Fruit fly (Drosophila melanogaster) Kc167 (cell line): ENCODE measurements around the gene Zaf1.

Source experiments
- Myc ChIP-seq: fragments of >200 bp; optimal IDR thresholded peaks from 2 replicates; lab custom pipeline; 2017; ENCODE audit warnings: missing external identifiers
- Sin3A ChIP-seq: fragments of >200 bp; optimal IDR thresholded peaks from 2 replicates; lab custom pipeline; 2018; ENCODE audit warnings: missing external identifiers
- h ChIP-seq: fragments of >200 bp; optimal IDR thresholded peaks from 3 replicates; lab custom pipeline; 2018; ENCODE audit warnings: missing external identifiers
- insv ChIP-seq: fragments of >200 bp; optimal IDR thresholded peaks from 3 replicates; lab custom pipeline; 2018; ENCODE audit warnings: missing external identifiers
- psq ChIP-seq: fragments of >200 bp; optimal IDR thresholded peaks from 2 replicates; lab custom pipeline; 2017; ENCODE audit warnings: missing external identifiers
- ttk ChIP-seq: sonication (Bioruptor generic); optimal IDR thresholded peaks from 2 replicates; lab custom pipeline; 2017; ENCODE audit warnings: missing external identifiers

Gene Zaf1

DNA sequence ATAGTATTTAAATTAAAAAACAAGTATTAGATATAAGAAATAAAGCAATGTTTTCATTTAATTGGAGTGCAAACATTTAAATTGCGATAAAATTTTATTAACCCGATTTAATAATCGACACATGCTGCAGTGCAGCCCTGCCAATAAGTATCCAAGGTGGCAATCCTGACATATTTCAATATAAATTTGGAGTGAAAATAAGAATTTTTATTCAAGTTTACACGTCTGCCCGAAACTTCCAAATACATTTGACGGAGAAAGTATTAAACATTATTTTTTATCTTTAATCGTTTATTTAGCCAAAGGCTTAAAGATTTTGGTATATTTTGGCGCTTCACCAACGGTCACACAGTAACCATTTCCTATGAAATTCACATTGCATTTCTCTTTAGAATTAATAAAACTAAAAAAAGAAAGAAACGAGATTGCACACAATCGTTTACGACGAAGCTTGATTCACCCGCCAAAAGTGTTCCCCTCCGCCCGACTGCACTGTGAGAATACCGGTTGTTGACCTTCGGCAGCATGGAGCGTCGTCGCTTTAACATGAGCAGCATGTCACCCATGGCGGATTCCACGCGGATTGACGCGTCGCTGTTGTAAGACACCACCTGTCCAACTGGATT is 3.1 kb upstream of the Zaf1 start, which contains the start of gene CG14712:
Gene CG14712, plus strand, starts transcription at position 344 of the 626 bp plus-strand sequence.
- TF ChIP-seq Myc: no peak
- no peak for TF ChIP-seq psq (lab: Kevin White, UChicago)
- TF ChIP-seq Sin3A: no peak
- no peak for TF ChIP-seq h (lab: Kevin White, UChicago)
- TF ChIP-seq ttk: no peak
- no peak for TF ChIP-seq insv (lab: Kevin White, UChicago)

DNA sequence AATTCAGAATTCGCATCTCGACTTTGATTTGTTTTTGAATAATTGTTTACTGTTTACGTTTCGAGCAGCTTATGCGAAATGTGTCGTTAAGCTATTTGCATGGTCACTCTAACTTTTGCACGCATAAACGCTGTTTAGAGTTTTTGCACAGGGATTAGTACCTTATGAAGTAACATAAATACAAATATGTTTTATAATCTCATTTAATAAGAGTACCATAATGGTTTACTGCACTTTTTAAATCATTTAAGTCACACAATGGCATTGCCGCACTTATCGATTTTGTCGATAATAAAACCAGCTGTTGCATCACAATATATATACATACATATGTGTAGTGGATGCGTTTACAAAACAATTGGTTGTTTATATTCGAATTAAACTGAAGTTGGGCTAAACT is 1.1 kb upstream of the Zaf1 start, which contains the start of the genes CG6813 and CG18764:
Gene CG6813, minus strand, starts transcription at position 68 of the 400 bp plus-strand sequence.
Gene CG18764, plus strand, starts transcription at position 319 of the 400 bp plus-strand sequence.
- no peak for TF ChIP-seq Sin3A
- TF ChIP-seq h (lab: Kevin White, UChicago): no peak
- no peak for TF ChIP-seq Myc
- no peak for TF ChIP-seq psq (lab: Kevin White, UChicago)
- no peak for TF ChIP-seq ttk

DNA sequence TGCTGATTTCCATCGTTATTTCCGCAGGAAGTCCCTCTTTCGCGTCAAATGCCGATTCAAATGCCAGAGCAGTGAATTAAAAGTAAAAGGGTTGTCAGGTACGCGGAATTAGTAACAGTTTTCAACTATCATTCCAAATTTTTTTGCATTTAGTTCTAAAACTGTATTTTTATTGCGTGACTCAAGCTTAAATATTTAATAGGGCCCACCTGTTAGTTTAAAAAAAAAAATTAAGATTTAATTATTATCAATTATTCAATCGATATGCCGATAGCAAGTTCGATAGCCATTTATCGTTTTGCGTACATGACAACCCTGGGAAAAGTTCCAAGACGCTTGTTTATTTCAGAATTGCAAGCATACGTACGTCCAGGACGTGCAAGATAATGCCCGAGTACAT is 2.4 kb downstream of the Zaf1 start, which contains the start of gene CG14711:
Gene CG14711, plus strand, starts transcription at position 315 of the 400 bp plus-strand sequence.
- no peak for TF ChIP-seq psq (lab: Kevin White, UChicago)
- no peak for TF ChIP-seq insv (lab: Kevin White, UChicago)
- TF ChIP-seq ttk: no peak

DNA sequence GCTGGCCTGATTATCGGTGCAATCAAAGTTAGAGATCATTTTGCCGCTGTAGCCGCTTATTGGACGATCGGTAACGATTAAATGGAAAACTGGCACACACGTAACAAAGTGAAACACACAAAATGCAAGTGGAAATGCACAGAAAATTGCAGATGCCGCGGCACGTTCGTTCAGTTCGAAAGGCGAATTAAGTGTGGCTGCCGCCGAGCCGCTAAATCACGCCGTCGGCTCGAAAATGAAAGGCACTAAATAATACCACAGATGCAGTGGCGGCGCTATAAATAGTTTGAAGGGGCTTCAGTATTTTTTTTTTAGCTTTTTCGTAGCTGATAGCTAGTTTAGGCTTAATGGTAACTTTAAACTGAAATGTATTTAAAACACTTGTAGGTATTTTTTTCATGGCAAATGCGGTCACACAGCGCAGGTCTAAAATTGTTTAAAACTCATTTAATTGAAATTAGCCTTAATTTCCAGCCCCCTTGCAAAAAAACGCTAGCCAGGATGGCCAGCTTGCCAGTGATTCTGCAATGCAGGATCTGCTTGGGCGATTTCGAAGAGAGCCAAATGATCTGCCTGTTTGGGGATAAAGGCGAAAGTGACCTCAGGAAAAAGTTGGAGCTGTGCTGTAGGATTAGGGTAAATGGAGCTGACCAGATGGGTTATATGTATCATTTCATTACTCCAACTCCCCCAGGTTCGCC is 5.6 kb downstream of the Zaf1 start, which contains the start of the genes Jupiter and CG14710:
Gene Jupiter, minus strand, starts transcription at position 198 of the 701 bp plus-strand sequence.
Gene CG14710, plus strand, starts transcription at position 382 of the 701 bp plus-strand sequence.
- no peak for TF ChIP-seq ttk
- no peak for TF ChIP-seq insv (lab: Kevin White, UChicago)
- no peak for TF ChIP-seq Myc
- no peak for TF ChIP-seq h (lab: Kevin White, UChicago)
- TF ChIP-seq psq (lab: Kevin White, UChicago): no peak
- TF ChIP-seq Sin3A: no peak

DNA sequence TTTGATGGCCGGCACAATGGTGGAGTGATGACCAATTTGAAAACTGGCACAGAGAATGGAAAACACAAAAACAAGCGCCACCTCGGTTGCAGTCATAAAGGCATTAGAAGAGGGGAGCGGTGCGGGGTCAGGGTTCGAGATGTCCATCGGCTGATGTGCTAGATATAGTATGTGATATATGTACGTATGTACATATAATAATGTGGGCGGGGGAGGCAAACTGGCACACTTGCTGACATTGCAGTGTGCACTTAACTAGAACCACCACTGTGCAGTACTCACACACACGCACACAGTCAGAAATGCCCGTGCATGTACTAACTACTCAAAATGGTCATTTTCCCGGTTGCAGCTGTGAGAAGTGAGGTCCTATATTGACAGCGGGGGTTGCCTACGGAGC is 6.6 kb downstream of the Zaf1 start:
- no peak for TF ChIP-seq psq (lab: Kevin White, UChicago)
- TF ChIP-seq insv (lab: Kevin White, UChicago): no peak
- no peak for TF ChIP-seq Myc
- no peak for TF ChIP-seq ttk
- no peak for TF ChIP-seq Sin3A
- no peak for TF ChIP-seq h (lab: Kevin White, UChicago)

DNA sequence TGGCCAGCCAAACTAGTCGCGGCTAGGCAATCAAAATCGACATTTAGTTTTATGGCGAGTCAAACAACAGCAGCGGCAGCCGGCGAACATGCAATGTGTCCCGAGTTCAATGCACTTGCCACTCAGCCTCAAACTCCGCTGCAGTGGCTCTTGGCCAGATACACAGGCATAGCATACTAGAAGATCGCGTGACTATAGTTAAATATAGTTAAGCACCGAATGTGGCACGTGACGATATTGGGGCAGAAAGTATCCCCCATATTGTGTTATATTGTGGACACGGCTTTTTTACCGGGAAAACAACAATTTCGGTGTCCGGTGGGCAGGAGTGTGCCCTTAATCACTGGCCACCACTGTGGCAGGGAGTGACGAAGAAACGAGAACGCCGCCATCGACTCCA is 7.6 kb downstream of the Zaf1 start:
- TF ChIP-seq insv (lab: Kevin White, UChicago) (no peak), Sin3A (no peak)

DNA sequence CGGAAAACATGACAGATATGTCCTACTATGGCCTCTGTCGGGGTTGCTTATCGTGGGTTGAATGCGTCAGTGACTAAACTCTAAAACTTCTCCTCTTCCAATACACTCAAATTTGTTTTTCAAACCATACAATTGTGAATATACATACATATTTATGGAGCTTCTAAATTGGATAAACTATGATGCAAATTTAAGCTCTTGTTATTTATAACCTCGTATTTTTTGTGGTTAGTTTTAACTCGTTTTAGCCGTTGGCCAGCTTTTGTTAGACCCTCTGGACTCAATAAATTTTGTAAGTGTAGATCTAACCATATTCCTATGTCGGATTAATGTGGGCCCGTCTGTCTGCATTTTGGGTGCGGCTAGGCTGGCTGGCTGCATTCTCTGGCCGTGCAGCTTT is 8.1 kb downstream of the Zaf1 start:
- no peak for TF ChIP-seq insv (lab: Kevin White, UChicago)
- TF ChIP-seq Myc: no peak
- TF ChIP-seq ttk: no peak
- no peak for TF ChIP-seq h (lab: Kevin White, UChicago)
- TF ChIP-seq psq (lab: Kevin White, UChicago): no peak
- no peak for TF ChIP-seq Sin3A

DNA sequence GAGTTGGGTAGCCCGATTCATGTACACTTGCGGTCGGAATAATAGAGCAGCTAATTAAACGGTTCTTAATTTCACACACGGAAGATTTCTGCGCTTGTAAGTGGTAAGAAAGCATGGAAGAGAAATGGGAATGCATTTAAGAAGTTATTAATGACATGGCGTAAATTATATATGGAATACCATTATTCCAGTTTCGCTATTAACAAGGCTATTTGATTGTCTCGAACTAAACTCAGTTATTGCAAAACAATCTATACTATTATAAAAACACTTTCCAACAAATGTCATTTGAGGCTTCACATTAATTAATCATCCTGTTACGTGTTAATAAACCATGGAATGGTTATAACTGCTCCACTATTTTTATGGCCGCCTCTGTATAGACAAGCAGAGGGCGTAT is 9.2 kb downstream of the Zaf1 start:
- TF ChIP-seq h (lab: Kevin White, UChicago) (no peak), Myc (no peak), insv (lab: Kevin White, UChicago) (no peak)

DNA sequence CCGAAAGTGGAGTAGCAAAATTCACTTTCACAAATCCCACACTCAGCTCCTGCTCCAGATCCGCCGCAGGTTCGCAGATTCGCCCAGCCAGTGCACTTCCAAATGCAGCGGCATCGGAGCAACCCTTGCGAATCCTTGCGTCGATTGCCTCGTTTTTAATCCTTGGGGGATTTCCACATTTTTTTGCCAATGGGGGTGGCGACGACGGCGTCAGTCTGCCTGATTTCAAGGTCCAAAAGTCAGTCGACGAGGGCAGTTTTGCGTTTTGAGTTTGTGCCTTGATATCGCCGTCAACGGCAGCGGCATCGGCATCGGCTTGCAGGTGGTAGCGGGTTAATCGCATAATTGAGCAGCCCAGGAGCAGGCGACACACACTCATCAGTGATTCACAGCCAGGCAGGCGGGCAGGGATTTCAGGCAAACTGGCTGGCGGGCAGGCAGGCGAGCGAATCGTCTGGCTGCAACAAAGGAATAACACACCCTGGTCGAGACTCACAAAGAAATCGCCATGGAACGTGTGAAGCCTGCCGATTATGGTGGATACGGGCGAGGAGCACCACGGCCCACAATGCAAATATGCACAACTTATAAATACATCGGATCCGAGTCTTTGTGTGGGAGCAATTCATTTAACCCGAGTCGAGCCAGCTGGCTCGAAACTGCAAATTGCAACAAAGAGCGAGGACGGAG is 9.9 kb downstream of the Zaf1 start:
- TF ChIP-seq psq (lab: Kevin White, UChicago) (no peak), Myc (no peak), h (lab: Kevin White, UChicago) (no peak), insv (lab: Kevin White, UChicago) (no peak), ttk (no peak), Sin3A (no peak)

DNA sequence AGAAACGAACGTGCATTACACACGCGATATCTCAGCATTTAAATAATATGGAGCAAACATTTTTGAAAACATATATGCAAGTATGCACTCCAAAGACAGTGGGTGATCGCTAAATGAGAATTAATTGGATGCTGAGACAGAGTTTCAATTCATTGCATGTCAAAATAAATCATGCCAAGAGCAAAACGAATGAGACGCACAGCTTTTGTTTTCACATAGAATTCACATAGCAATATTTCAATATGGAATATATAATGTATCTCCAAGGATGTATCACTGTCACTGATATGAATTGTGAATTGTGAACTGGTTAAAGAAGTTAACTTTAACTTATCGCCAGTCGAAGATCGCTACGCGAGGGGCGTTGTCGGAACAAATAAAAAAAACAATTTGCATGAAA is 10.9 kb downstream of the Zaf1 start:
- TF ChIP-seq h (lab: Kevin White, UChicago) (no peak), psq (lab: Kevin White, UChicago) (no peak), insv (lab: Kevin White, UChicago) (no peak), Myc (no peak), ttk (no peak), Sin3A (no peak)

DNA sequence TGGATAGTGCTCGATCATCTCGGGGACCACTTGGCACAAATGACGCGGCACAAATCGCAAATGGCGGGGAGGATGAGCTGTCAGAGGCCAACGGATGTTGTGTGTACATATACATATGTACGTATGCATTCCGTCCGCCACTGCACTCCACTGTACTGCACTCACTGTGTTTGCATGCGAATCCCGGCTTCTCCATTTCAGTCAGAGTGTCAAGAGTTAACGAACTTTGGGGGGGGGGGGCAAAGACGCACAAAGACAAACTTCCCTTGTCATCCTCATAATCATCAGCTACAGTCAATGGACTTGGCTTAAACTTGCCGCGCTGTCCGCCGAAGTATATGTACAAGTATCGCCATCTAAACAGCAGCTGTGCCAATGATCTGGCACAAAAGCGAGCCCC is 11.3 kb downstream of the Zaf1 start:
- no peak for TF ChIP-seq insv (lab: Kevin White, UChicago)
- no peak for TF ChIP-seq psq (lab: Kevin White, UChicago)
- no peak for TF ChIP-seq Sin3A
- TF ChIP-seq ttk: no peak
- no peak for TF ChIP-seq Myc
- no peak for TF ChIP-seq h (lab: Kevin White, UChicago)

DNA sequence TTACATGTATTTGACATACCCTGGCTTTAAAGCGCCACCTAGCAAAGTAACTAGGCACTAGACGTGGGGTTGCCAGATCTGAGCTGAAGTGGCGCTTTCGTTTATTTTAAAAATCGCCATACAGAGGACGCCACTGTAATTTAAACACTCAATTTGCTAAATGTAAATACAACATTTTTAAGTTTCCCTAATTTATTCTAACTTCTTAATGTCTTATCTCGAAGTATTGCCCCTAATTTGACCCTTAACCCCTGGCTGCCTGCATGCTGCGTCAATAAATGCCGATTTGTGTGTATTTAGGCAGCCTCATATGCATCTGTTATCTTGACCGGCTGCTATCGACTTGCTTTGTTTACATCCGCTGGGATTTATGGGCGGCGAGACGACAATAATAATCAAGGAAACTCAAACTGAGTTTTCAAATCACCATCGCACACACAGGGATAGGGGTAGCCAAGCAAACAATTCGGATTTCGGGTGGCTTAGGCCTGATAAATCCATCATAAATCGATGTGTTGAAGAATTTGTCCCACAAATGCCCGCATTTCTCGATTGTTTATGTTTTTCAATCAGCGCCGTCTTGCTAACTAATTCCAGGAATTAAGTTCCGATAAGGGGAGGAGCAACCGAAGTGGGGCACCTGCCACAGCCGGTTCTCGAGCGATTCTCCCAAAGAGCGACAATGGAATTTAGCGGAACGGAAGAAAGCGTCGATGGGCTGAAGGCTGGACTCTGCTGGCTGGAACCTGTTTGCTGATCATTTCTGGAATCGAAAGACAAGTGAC is 12.0 kb downstream of the Zaf1 start:
- no peak for TF ChIP-seq h (lab: Kevin White, UChicago)
- no peak for TF ChIP-seq Sin3A
- no peak for TF ChIP-seq ttk
- TF ChIP-seq psq (lab: Kevin White, UChicago): no peak
- no peak for TF ChIP-seq Myc
- no peak for TF ChIP-seq insv (lab: Kevin White, UChicago)
